Worm (Caenorhabditis elegans) whole organism, L2 larva: ENCODE data around the gene T11F9.7.

Experiments used
- alr-1 ChIP-seq: fragments of 150-350 bp; optimal IDR thresholded peaks from 2 replicates; lab custom pipeline; 2014; ENCODE audit warnings: missing biosample characterization, missing genetic modification characterization
- dmd-4 ChIP-seq: sonication (generic microtip); optimal IDR thresholded peaks from 2 replicates; lab custom pipeline; 2017; ENCODE audit warnings: missing biosample characterization, missing genetic modification characterization
- elt-1 ChIP-seq: fragments of 150-350 bp; optimal IDR thresholded peaks from 2 replicates; lab custom pipeline; 2014; ENCODE audit warnings: missing biosample characterization, missing genetic modification characterization
- elt-3 ChIP-seq: sonication (generic microtip); optimal IDR thresholded peaks from 2 replicates; lab custom pipeline; 2017; ENCODE audit warnings: missing biosample characterization, missing genetic modification characterization
- fos-1 ChIP-seq: fragments of 150-350 bp; optimal IDR thresholded peaks from 2 replicates; lab custom pipeline; 2014; ENCODE audit warnings: missing biosample characterization, missing genetic modification characterization
- lin-13 ChIP-seq: fragments of 150-350 bp; optimal IDR thresholded peaks from 2 replicates; lab custom pipeline; 2014; ENCODE audit warnings: missing biosample characterization, missing genetic modification reagents, missing genetic modification characterization
- mab-5 ChIP-seq: fragments of 150-350 bp; optimal IDR thresholded peaks from 2 replicates; lab custom pipeline; 2014; ENCODE audit warnings: missing biosample characterization, missing genetic modification characterization
- nhr-12 ChIP-seq: fragments of 150-350 bp; optimal IDR thresholded peaks from 2 replicates; lab custom pipeline; 2014; ENCODE audit warnings: missing biosample characterization, missing genetic modification characterization
- skn-1 ChIP-seq: sonication (generic microtip); optimal IDR thresholded peaks from 2 replicates; lab custom pipeline; 2017; ENCODE audit warnings: missing biosample characterization, missing genetic modification characterization
- unc-62 ChIP-seq: fragments of 150-350 bp; optimal IDR thresholded peaks from 2 replicates; lab custom pipeline; 2014; ENCODE audit warnings: missing biosample characterization, missing genetic modification reagents, missing genetic modification characterization
- zag-1 ChIP-seq: fragments of 150-350 bp; optimal IDR thresholded peaks from 2 replicates; lab custom pipeline; 2014; ENCODE audit warnings: missing biosample characterization, missing genetic modification characterization
- ztf-11 ChIP-seq: sonication (generic microtip); optimal IDR thresholded peaks from 2 replicates; lab custom pipeline; 2017; ENCODE audit warnings: missing biosample characterization, missing genetic modification characterization

DNA sequence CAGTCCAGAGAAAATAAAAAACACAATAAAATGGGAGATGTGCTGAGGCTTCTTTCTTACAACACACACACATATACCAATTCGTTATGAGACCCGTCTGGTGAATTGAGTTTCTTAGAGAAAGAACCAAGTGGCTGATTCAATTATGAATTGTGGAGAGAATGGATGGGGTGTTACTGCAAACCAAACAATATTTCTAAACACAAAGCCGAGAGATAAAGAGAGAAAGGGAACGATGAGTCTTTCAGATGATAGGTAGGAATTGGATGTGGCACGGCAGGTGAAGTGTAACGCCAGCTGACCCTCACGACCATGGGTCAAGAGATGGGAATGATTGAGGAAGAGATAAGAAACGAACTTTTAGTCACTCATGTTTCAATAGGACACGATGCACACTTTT lies 29.4 kb upstream of the T11F9.7 start, which contains the start of gene mig-17:
- TF ChIP-seq dmd-4 (tag; lab: Kevin White, UChicago) (no peak), mab-5 (tag; lab: Kevin White, UChicago) (no peak), unc-62 (GFP tag; lab: Kevin White, UChicago) (no peak), fos-1 (tag; lab: Kevin White, UChicago) (no peak), elt-3 (tag; lab: Kevin White, UChicago) (no peak), alr-1 (tag; lab: Kevin White, UChicago) (no peak), skn-1 (tag; lab: Kevin White, UChicago) (no peak), ztf-11 (no peak), nhr-12 (no peak), zag-1 (tag; lab: Kevin White, UChicago) (no peak), lin-13 (GFP tag; lab: Kevin White, UChicago) (no peak), elt-1 (tag; lab: Kevin White, UChicago) (no peak)
